Fruit fly (Drosophila melanogaster) whole organism, embryonic: ENCODE measurements around the gene CG42693.

ENCODE experiments used
- Abd-B ChIP-seq: fragments of 200-800 bp; sonication (Bioruptor generic); optimal IDR thresholded peaks from 2 replicates; lab custom pipeline; 2018; ENCODE audit warnings: missing biosample characterization, mild to moderate bottlenecking, missing genetic modification characterization, moderate library complexity
- CG11723 ChIP-seq: fragments of 200-800 bp; sonication (Bioruptor generic); optimal IDR thresholded peaks from 2 replicates; lab custom pipeline; 2017; ENCODE audit warnings: missing biosample characterization, mild to moderate bottlenecking, missing genetic modification characterization
- CG1233 ChIP-seq: fragments of 200-800 bp; sonication (Bioruptor generic); optimal IDR thresholded peaks from 4 replicates; lab custom pipeline; 2018; ENCODE audit warnings: missing biosample characterization, mild to moderate bottlenecking, missing genetic modification characterization
- CG14014 ChIP-seq: fragments of 200-800 bp; sonication (Bioruptor generic); IDR thresholded peaks from 2 replicates; pipeline ENCODE4 v1.3.6; 2022; ENCODE audit warnings: missing biosample characterization, missing genetic modification characterization
- CG1602 ChIP-seq: fragments of 200-800 bp; sonication (Bioruptor generic); optimal IDR thresholded peaks from 3 replicates; lab custom pipeline; 2016; ENCODE audit warnings: missing biosample characterization, missing genetic modification characterization
- CG1603 ChIP-seq: fragments of 200-800 bp; sonication (Bioruptor generic); optimal IDR thresholded peaks from 2 replicates; lab custom pipeline; 2019; ENCODE audit warnings: missing biosample characterization, mild to moderate bottlenecking, missing genetic modification characterization, moderate library complexity
- CG16779 ChIP-seq: fragments of 200-800 bp; sonication (Bioruptor generic); IDR thresholded peaks from 2 replicates; pipeline ENCODE4 v1.3.6; 2022; ENCODE audit warnings: missing biosample characterization, missing genetic modification characterization
- CG17802 ChIP-seq: fragments of 200-800 bp; sonication (Bioruptor generic); optimal IDR thresholded peaks from 2 replicates; lab custom pipeline; 2018; ENCODE audit warnings: missing biosample characterization, mild to moderate bottlenecking, missing genetic modification characterization, moderate library complexity
- CG17912 ChIP-seq: fragments of 200-800 bp; sonication (Bioruptor generic); optimal IDR thresholded peaks from 2 replicates; lab custom pipeline; 2018; ENCODE audit warnings: missing biosample characterization, mild to moderate bottlenecking, missing genetic modification characterization
- CG2875 ChIP-seq: fragments of 200-800 bp; sonication (Bioruptor generic); optimal IDR thresholded peaks from 2 replicates; lab custom pipeline; 2017; ENCODE audit warnings: missing biosample characterization, mild to moderate bottlenecking, missing genetic modification characterization, missing genetic modification reagents
- CG30020 ChIP-seq: fragments of 200-800 bp; optimal IDR thresholded peaks from 2 replicates; lab custom pipeline; 2019; ENCODE audit warnings: missing biosample characterization, mild to moderate bottlenecking, missing genetic modification characterization, moderate library complexity
- CG3281 ChIP-seq: fragments of 200-800 bp; sonication (Bioruptor generic); optimal IDR thresholded peaks from 3 replicates; lab custom pipeline; 2017; ENCODE audit warnings: missing biosample characterization, mild to moderate bottlenecking, missing genetic modification characterization
- CG3407 ChIP-seq: fragments of 200-800 bp; sonication (Bioruptor generic); optimal IDR thresholded peaks from 2 replicates; lab custom pipeline; 2018; ENCODE audit warnings: missing biosample characterization, mild to moderate bottlenecking, missing genetic modification characterization
- CG42726 ChIP-seq: fragments of 200-800 bp; sonication (Bioruptor generic); IDR thresholded peaks from 2 replicates; pipeline ENCODE4 v1.3.6; 2022; ENCODE audit warnings: missing biosample characterization, missing genetic modification characterization; ENCODE audit not compliant: partially characterized antibody
- CG5245 ChIP-seq: fragments of 200-800 bp; sonication (Bioruptor generic); optimal IDR thresholded peaks from 3 replicates; lab custom pipeline; 2016; ENCODE audit warnings: missing biosample characterization, missing genetic modification characterization
- CG5953 ChIP-seq: fragments of 200-800 bp; sonication (Bioruptor generic); IDR thresholded peaks from 2 replicates; pipeline ENCODE4 v1.3.6; 2022; ENCODE audit warnings: missing biosample characterization, missing genetic modification characterization
- CG6689 ChIP-seq: fragments of 200-800 bp; sonication (Bioruptor generic); IDR thresholded peaks from 2 replicates; pipeline ENCODE4 v1.3.6; 2022; ENCODE audit warnings: missing biosample characterization, missing genetic modification characterization
- CG6854 ChIP-seq: fragments of 200-800 bp; sonication (Bioruptor generic); optimal IDR thresholded peaks from 3 replicates; lab custom pipeline; 2017; ENCODE audit warnings: missing biosample characterization, mild to moderate bottlenecking, missing genetic modification characterization
- CG7556 ChIP-seq: fragments of 200-800 bp; sonication (Bioruptor generic); optimal IDR thresholded peaks from 2 replicates; lab custom pipeline; 2017; ENCODE audit warnings: missing biosample characterization, mild to moderate bottlenecking, missing genetic modification characterization
- CG8089 ChIP-seq: fragments of 200-800 bp; sonication (Bioruptor generic); optimal IDR thresholded peaks from 3 replicates; lab custom pipeline; 2016; ENCODE audit warnings: missing biosample characterization, missing genetic modification characterization
- CG8478 ChIP-seq: fragments of >200 bp; optimal IDR thresholded peaks from 2 replicates; lab custom pipeline; 2018
- Doc3 ChIP-seq: fragments of 200-800 bp; sonication (Bioruptor generic); IDR thresholded peaks from 3 replicates; pipeline ENCODE4 v1.3.6; 2022; ENCODE audit warnings: missing biosample characterization, missing genetic modification characterization; ENCODE audit not compliant: partially characterized antibody
- E2f2 ChIP-seq: fragments of 200-800 bp; sonication (Bioruptor generic); IDR thresholded peaks from 2 replicates; pipeline ENCODE4 v1.3.6; 2022; ENCODE audit warnings: missing biosample characterization, missing genetic modification characterization
- HLH4C ChIP-seq: fragments of 200-800 bp; sonication (Bioruptor generic); IDR thresholded peaks from 3 replicates; pipeline ENCODE4 v1.3.6; 2022; ENCODE audit warnings: missing biosample characterization, missing genetic modification characterization; ENCODE audit not compliant: partially characterized antibody
- Hmx ChIP-seq: fragments of 200-800 bp; sonication (Bioruptor generic); optimal IDR thresholded peaks from 2 replicates; lab custom pipeline; 2016; ENCODE audit warnings: missing biosample characterization, missing genetic modification characterization
- Hsf ChIP-seq: fragments of 200-800 bp; sonication (Bioruptor generic); optimal IDR thresholded peaks from 3 replicates; lab custom pipeline; 2016; ENCODE audit warnings: missing biosample characterization, missing genetic modification characterization
- Kr ChIP-seq: fragments of 200-800 bp; sonication (Bioruptor generic); optimal IDR thresholded peaks from 2 replicates; lab custom pipeline; 2017; ENCODE audit warnings: missing biosample characterization, mild to moderate bottlenecking, missing genetic modification characterization
- Lpt ChIP-seq: fragments of >200 bp; optimal IDR thresholded peaks from 2 replicates; lab custom pipeline; 2018; ENCODE audit warnings: missing biosample characterization, missing genetic modification characterization
- Med ChIP-seq: fragments of 200-800 bp; sonication (Bioruptor generic); peaks from one replicate; lab custom pipeline; 2016; ENCODE audit warnings: missing biosample characterization, missing genetic modification characterization, mild to moderate bottlenecking, inconsistent platforms, moderate library complexity
- NC2β ChIP-seq: fragments of 200-800 bp; sonication (Bioruptor generic); optimal IDR thresholded peaks from 2 replicates; lab custom pipeline; 2016; ENCODE audit warnings: missing biosample characterization, missing genetic modification characterization
- Oli ChIP-seq: fragments of 200-800 bp; sonication (Bioruptor generic); optimal IDR thresholded peaks from 2 replicates; lab custom pipeline; 2018; ENCODE audit warnings: missing biosample characterization, mild to moderate bottlenecking, missing genetic modification characterization, moderate library complexity
- Ravus ChIP-seq: fragments of 200-800 bp; sonication (Bioruptor generic); IDR thresholded peaks from 2 replicates; pipeline ENCODE4 v1.3.6; 2022; ENCODE audit warnings: missing biosample characterization, missing genetic modification characterization
- Rx ChIP-seq: fragments of 200-800 bp; sonication (Bioruptor generic); IDR thresholded peaks from 2 replicates; pipeline ENCODE4 v1.3.6; 2022; ENCODE audit warnings: missing biosample characterization, missing genetic modification characterization
- Scr ChIP-seq: fragments of 200-800 bp; sonication (Bioruptor generic); IDR thresholded peaks from 2 replicates; pipeline ENCODE4 v1.3.6; 2022; ENCODE audit warnings: missing biosample characterization, missing genetic modification characterization; ENCODE audit not compliant: partially characterized antibody
- Taf1 ChIP-seq: fragments of 200-800 bp; sonication (Bioruptor generic); IDR thresholded peaks from 2 replicates; pipeline ENCODE4 v1.3.6; 2022; ENCODE audit warnings: missing biosample characterization, missing genetic modification characterization
- Vsx1 ChIP-seq: fragments of 200-800 bp; sonication (Bioruptor generic); optimal IDR thresholded peaks from 2 replicates; lab custom pipeline; 2017; ENCODE audit warnings: missing biosample characterization, mild to moderate bottlenecking, missing genetic modification characterization, missing genetic modification reagents
- Xbp1 ChIP-seq: fragments of 200-800 bp; sonication (Bioruptor generic); optimal IDR thresholded peaks from 3 replicates; lab custom pipeline; 2016; ENCODE audit warnings: missing biosample characterization, mild to moderate bottlenecking, missing genetic modification characterization
- YL-1 ChIP-seq: fragments of 200-800 bp; sonication (Bioruptor generic); optimal IDR thresholded peaks from 3 replicates; lab custom pipeline; 2017; ENCODE audit warnings: missing biosample characterization, mild to moderate bottlenecking, missing genetic modification characterization
- amos ChIP-seq: fragments of 200-800 bp; sonication (Bioruptor generic); IDR thresholded peaks from 2 replicates; pipeline ENCODE4 v1.3.6; 2022; ENCODE audit warnings: missing biosample characterization, missing genetic modification characterization; ENCODE audit not compliant: partially characterized antibody
- dan ChIP-seq: fragments of 200-800 bp; sonication (Bioruptor generic); IDR thresholded peaks from 2 replicates; pipeline ENCODE4 v1.3.6; 2022; ENCODE audit warnings: missing biosample characterization, missing genetic modification characterization
- dmrt11E ChIP-seq: fragments of 200-800 bp; sonication (Bioruptor generic); optimal IDR thresholded peaks from 3 replicates; lab custom pipeline; 2018; ENCODE audit warnings: missing biosample characterization, mild to moderate bottlenecking, missing genetic modification characterization, moderate library complexity
- exex ChIP-seq: fragments of 200-800 bp; sonication (Bioruptor generic); optimal IDR thresholded peaks from 4 replicates; lab custom pipeline; 2018; ENCODE audit warnings: missing biosample characterization, mild to moderate bottlenecking, missing genetic modification characterization, moderate library complexity
- fu2 ChIP-seq: fragments of 200-800 bp; sonication (Bioruptor generic); optimal IDR thresholded peaks from 2 replicates; lab custom pipeline; 2016; ENCODE audit warnings: missing biosample characterization, missing genetic modification characterization
- inv ChIP-seq: fragments of 200-800 bp; sonication (Bioruptor generic); IDR thresholded peaks from 2 replicates; pipeline ENCODE4 v1.3.6; 2022; ENCODE audit warnings: missing biosample characterization, missing genetic modification characterization; ENCODE audit not compliant: partially characterized antibody
- jigr1 ChIP-seq: fragments of 200-800 bp; sonication (Bioruptor generic); IDR thresholded peaks from 3 replicates; pipeline ENCODE4 v1.3.6; 2022; ENCODE audit warnings: missing biosample characterization, missing genetic modification characterization
- lola ChIP-seq, 3 experiments: fragments of >200 bp in 2 of 3; fragments of 200-800 bp in 1 of 3; sonication (Bioruptor generic) in 1 of 3; optimal IDR thresholded peaks; 2 replicates each; lab custom pipeline; 2017 to 2019; ENCODE audit warnings: missing biosample characterization in 3 of 3, missing genetic modification characterization in 3 of 3, mild to moderate bottlenecking in 1 of 3, moderate library complexity in 1 of 3
- mirr ChIP-seq: fragments of 200-800 bp; sonication (Bioruptor generic); optimal IDR thresholded peaks from 3 replicates; lab custom pipeline; 2018; ENCODE audit warnings: missing biosample characterization, mild to moderate bottlenecking, missing genetic modification characterization
- pita ChIP-seq: fragments of 200-800 bp; sonication (Bioruptor generic); optimal IDR thresholded peaks from 2 replicates; lab custom pipeline; 2017; ENCODE audit warnings: missing biosample characterization, mild to moderate bottlenecking, missing genetic modification characterization
- rib ChIP-seq: fragments of 200-800 bp; sonication (Bioruptor generic); IDR thresholded peaks from 2 replicates; pipeline ENCODE4 v1.3.6; 2022; ENCODE audit warnings: missing biosample characterization, missing genetic modification characterization
- row ChIP-seq: fragments of 200-800 bp; sonication (Bioruptor generic); IDR thresholded peaks from 3 replicates; pipeline ENCODE4 v1.3.6; 2022; ENCODE audit warnings: missing biosample characterization, missing genetic modification characterization
- tio ChIP-seq: fragments of 200-800 bp; sonication (Bioruptor generic); optimal IDR thresholded peaks from 2 replicates; lab custom pipeline; 2017; ENCODE audit warnings: missing biosample characterization, missing genetic modification characterization, inconsistent platforms
- twi ChIP-seq: fragments of 200-800 bp; optimal IDR thresholded peaks from 2 replicates; lab custom pipeline; 2019; ENCODE audit warnings: missing biosample characterization, mild to moderate bottlenecking, missing genetic modification characterization, moderate library complexity

Gene CG42693

dm6 chr3R:31721958-31722357, 13.8 kb upstream of the CG42693 start (continued):
- no peak for TF ChIP-seq HLH4C (GFP tag; lab: Robert Waterston, UW)
- TF ChIP-seq pita (GFP tag; lab: Kevin White, UChicago), result no peak
- TF ChIP-seq CG5953, result no peak
- no peak for TF ChIP-seq CG6689 (GFP tag; lab: Robert Waterston, UW)
- TF ChIP-seq mirr (GFP tag; lab: Kevin White, UChicago), result no peak
- no peak for TF ChIP-seq Ravus (GFP tag; lab: Robert Waterston, UW)
- peak; percentile 13 for TF ChIP-seq CG3407 (GFP tag; lab: Kevin White, UChicago)
- no peak for TF ChIP-seq YL-1
- no peak for TF ChIP-seq CG17802 (tag; lab: Kevin White, UChicago)
- TF ChIP-seq CG2875 (GFP tag; lab: Kevin White, UChicago), result no peak
- no peak for TF ChIP-seq twi
- no peak for TF ChIP-seq CG6854 (GFP tag; lab: Kevin White, UChicago)
- no peak for TF ChIP-seq Doc3 (GFP tag; lab: Robert Waterston, UW)
- TF ChIP-seq CG8478 (lab: Kevin White, UChicago), result no peak
- no peak for TF ChIP-seq CG11723 (GFP tag; lab: Kevin White, UChicago)
- TF ChIP-seq jigr1 (GFP tag; lab: Robert Waterston, UW), result no peak
- TF ChIP-seq NC2β (GFP tag; lab: Kevin White, UChicago), result no peak
- TF ChIP-seq CG17912, result no peak
- TF ChIP-seq Hsf (GFP tag; lab: Kevin White, UChicago), result no peak
- no peak for TF ChIP-seq tio
- no peak for TF ChIP-seq inv (GFP tag; lab: Robert Waterston, UW)
- no peak for TF ChIP-seq dmrt11E (tag; lab: Kevin White, UChicago)
- TF ChIP-seq Xbp1 (GFP tag; lab: Kevin White, UChicago), result no peak
- TF ChIP-seq CG1602 (GFP tag; lab: Kevin White, UChicago), result no peak
- no peak for TF ChIP-seq CG8089 (GFP tag; lab: Kevin White, UChicago)
- no peak for TF ChIP-seq CG42726 (GFP tag; lab: Robert Waterston, UW)
- TF ChIP-seq Lpt (GFP tag; lab: Kevin White, UChicago), result no peak
- TF ChIP-seq Abd-B (GFP tag; lab: Kevin White, UChicago), result no peak
- TF ChIP-seq Scr (GFP tag; lab: Robert Waterston, UW), result no peak
- no peak for TF ChIP-seq dan (GFP tag; lab: Robert Waterston, UW)
- no peak for TF ChIP-seq CG1233 (GFP tag; lab: Kevin White, UChicago)
- peak; percentile 4; the same call in 1 of the 2 replicates for TF ChIP-seq amos (GFP tag; lab: Robert Waterston, UW)
- no peak for TF ChIP-seq Vsx1
- TF ChIP-seq exex (tag; lab: Kevin White, UChicago), result no peak
- TF ChIP-seq Rx (GFP tag; lab: Robert Waterston, UW), result no peak
- TF ChIP-seq Oli, result no peak
- TF ChIP-seq CG30020 (tag; lab: Kevin White, UChicago), result no peak
- TF ChIP-seq Hmx, result no peak
- TF ChIP-seq rib (GFP tag; lab: Robert Waterston, UW), result no peak
- no peak for TF ChIP-seq Kr (GFP tag; lab: Kevin White, UChicago)
- no peak for TF ChIP-seq fu2 (GFP tag; lab: Kevin White, UChicago)
- TF ChIP-seq CG1603 (tag; lab: Kevin White, UChicago), result no peak
- TF ChIP-seq Taf1 (GFP tag; lab: Robert Waterston, UW), result no peak
- no peak for TF ChIP-seq CG16779 (GFP tag; lab: Robert Waterston, UW)
- no peak for TF ChIP-seq lola (GFP tag; optimal IDR thresholded peaks at IDR 0.05; lab: Kevin White, UChicago)
- no peak for TF ChIP-seq CG14014 (GFP tag; lab: Robert Waterston, UW)
- TF ChIP-seq CG3281 (GFP tag; lab: Kevin White, UChicago), result no peak
- TF ChIP-seq row, result 0 out of 3 replicates have a peak, but pooled peaks have one; percentile 6
- no peak for TF ChIP-seq CG7556
- peak; percentile 83 for TF ChIP-seq Med
- no peak for TF ChIP-seq E2f2 (GFP tag; lab: Robert Waterston, UW)
- TF ChIP-seq CG5245, result no peak
